Fruit fly (Drosophila melanogaster) whole organism, embryonic: ENCODE data around the gene IKKepsilon.
A peak's percentile ranks its signal among the peaks of the same experiment; 100 is the strongest.

Experiments
- CG10654 ChIP-seq: fragments of 200-800 bp; sonication (Bioruptor generic); optimal IDR thresholded peaks from 2 replicates; lab custom pipeline; 2016; ENCODE audit warnings: missing biosample characterization, missing genetic modification characterization
- CG1832 ChIP-seq: fragments of 200-800 bp; sonication (Bioruptor generic); optimal IDR thresholded peaks from 2 replicates; lab custom pipeline; 2017; ENCODE audit warnings: missing biosample characterization, mild to moderate bottlenecking, missing genetic modification characterization, inconsistent platforms
- CG3847 ChIP-seq: fragments of 200-800 bp; sonication (Bioruptor generic); IDR thresholded peaks from 2 replicates; pipeline ENCODE4 v1.3.6; 2022; ENCODE audit warnings: missing biosample characterization, missing genetic modification characterization
- CG6254 ChIP-seq: fragments of 200-800 bp; sonication (Bioruptor generic); optimal IDR thresholded peaks from 3 replicates; lab custom pipeline; 2017; ENCODE audit warnings: mild to moderate bottlenecking, missing biosample characterization, missing genetic modification reagents, missing genetic modification characterization
- CG6791 ChIP-seq: fragments of 200-800 bp; sonication (Bioruptor generic); IDR thresholded peaks from 3 replicates; pipeline ENCODE4 v1.3.6; 2022; ENCODE audit warnings: missing biosample characterization, missing genetic modification characterization; ENCODE audit not compliant: partially characterized antibody
- CG7271 ChIP-seq: fragments of 200-800 bp; sonication (Bioruptor generic); optimal IDR thresholded peaks from 2 replicates; lab custom pipeline; 2018; ENCODE audit warnings: missing biosample characterization, mild to moderate bottlenecking, missing genetic modification characterization, moderate library complexity
- CG7839 ChIP-seq: fragments of 200-800 bp; sonication (Bioruptor generic); optimal IDR thresholded peaks from 3 replicates; lab custom pipeline; 2018; ENCODE audit warnings: missing biosample characterization, mild to moderate bottlenecking, missing genetic modification characterization, moderate library complexity
- CG8765 ChIP-seq: fragments of 200-800 bp; sonication (Bioruptor generic); IDR thresholded peaks from 2 replicates; pipeline ENCODE4 v1.3.6; 2022; ENCODE audit warnings: missing biosample characterization, missing genetic modification characterization
- CG9215 ChIP-seq: fragments of 200-800 bp; sonication (Bioruptor generic); IDR thresholded peaks from 2 replicates; pipeline ENCODE4 v1.3.6; 2022; ENCODE audit warnings: missing biosample characterization, missing genetic modification characterization
- CG9727 ChIP-seq: fragments of 200-800 bp; sonication (Bioruptor generic); optimal IDR thresholded peaks from 3 replicates; lab custom pipeline; 2017; ENCODE audit warnings: missing biosample characterization, mild to moderate bottlenecking, missing genetic modification characterization
- CkIIα-i1 ChIP-seq: fragments of 200-800 bp; sonication (Bioruptor generic); IDR thresholded peaks from 2 replicates; pipeline ENCODE4 v1.3.6; 2022; ENCODE audit warnings: missing biosample characterization, missing genetic modification characterization
- Drgx ChIP-seq: fragments of 200-800 bp; sonication (Bioruptor generic); IDR thresholded peaks from 2 replicates; pipeline ENCODE4 v1.3.6; 2022; ENCODE audit warnings: missing biosample characterization, missing genetic modification characterization
- GATAe ChIP-seq: fragments of 200-800 bp; sonication (Bioruptor generic); conservative IDR thresholded peaks from 2 replicates; pipeline ENCODE4 v1.3.6; 2022; ENCODE audit warnings: missing biosample characterization, missing genetic modification characterization
- HLHmδ ChIP-seq: fragments of 200-800 bp; sonication (Bioruptor generic); optimal IDR thresholded peaks from 2 replicates; lab custom pipeline; 2018; ENCODE audit warnings: missing biosample characterization, mild to moderate bottlenecking, missing genetic modification characterization, moderate library complexity
- Nf-YA ChIP-seq: fragments of 200-800 bp; sonication (Bioruptor generic); IDR thresholded peaks from 2 replicates; pipeline ENCODE4 v1.3.6; 2022; ENCODE audit warnings: missing biosample characterization, missing genetic modification characterization
- Nf-YB ChIP-seq: fragments of 200-800 bp; sonication (Bioruptor generic); optimal IDR thresholded peaks from 3 replicates; lab custom pipeline; 2019; ENCODE audit warnings: missing biosample characterization, mild to moderate bottlenecking, missing genetic modification characterization, moderate library complexity
- Stat92E ChIP-seq, 3 experiments: fragments of >200 bp in 2 of 3; fragments of 200-800 bp in 1 of 3; sonication (Bioruptor generic) in 1 of 3; optimal IDR thresholded peaks; 2 replicates each; lab custom pipeline; 2017 to 2019; ENCODE audit warnings: missing biosample characterization in 3 of 3, missing genetic modification characterization in 3 of 3, mild to moderate bottlenecking in 1 of 3, moderate library complexity in 1 of 3
- az2 ChIP-seq: fragments of 200-800 bp; sonication (Bioruptor generic); optimal IDR thresholded peaks from 3 replicates; lab custom pipeline; 2016; ENCODE audit warnings: missing biosample characterization, missing genetic modification characterization
- gcm2 ChIP-seq: fragments of 200-800 bp; sonication (Bioruptor generic); optimal IDR thresholded peaks from 2 replicates; lab custom pipeline; 2016; ENCODE audit warnings: missing biosample characterization, missing genetic modification characterization
- kay ChIP-seq: fragments of 200-800 bp; sonication (Bioruptor generic); optimal IDR thresholded peaks from 2 replicates; lab custom pipeline; 2016; ENCODE audit warnings: missing biosample characterization, missing genetic modification characterization
- nau ChIP-seq: fragments of 200-800 bp; sonication (Bioruptor generic); optimal IDR thresholded peaks from 3 replicates; lab custom pipeline; 2017; ENCODE audit warnings: missing biosample characterization, mild to moderate bottlenecking, missing genetic modification characterization, missing genetic modification reagents
- pb ChIP-seq: fragments of 200-800 bp; sonication (Bioruptor generic); optimal IDR thresholded peaks from 3 replicates; lab custom pipeline; 2016; ENCODE audit warnings: missing biosample characterization, missing genetic modification characterization
- prd ChIP-seq, 3 experiments: fragments of >200 bp in 2 of 3; fragments of 200-800 bp in 1 of 3; sonication (Bioruptor generic) in 1 of 3; optimal IDR thresholded peaks in 2 of 3; IDR thresholded peaks in 1 of 3; 2 replicates in 2 of 3; 3 replicates in 1 of 3; pipeline versions ENCODE4 v1.3.6 to Lab custom; 2017 to 2022; ENCODE audit warnings: missing biosample characterization in 1 of 3, missing genetic modification characterization in 1 of 3
- pum ChIP-seq: fragments of 200-800 bp; sonication (Bioruptor generic); optimal IDR thresholded peaks from 2 replicates; lab custom pipeline; 2016; ENCODE audit warnings: missing biosample characterization, missing genetic modification characterization
- sd ChIP-seq: fragments of 200-800 bp; sonication (Bioruptor generic); optimal IDR thresholded peaks from 3 replicates; lab custom pipeline; 2018; ENCODE audit warnings: missing biosample characterization, mild to moderate bottlenecking, missing genetic modification characterization, moderate library complexity
- sens ChIP-seq: fragments of 200-800 bp; sonication (Bioruptor generic); peaks from one replicate; lab custom pipeline; 2016; ENCODE audit warnings: missing biosample characterization, missing genetic modification characterization

Gene IKKepsilon

DNA sequence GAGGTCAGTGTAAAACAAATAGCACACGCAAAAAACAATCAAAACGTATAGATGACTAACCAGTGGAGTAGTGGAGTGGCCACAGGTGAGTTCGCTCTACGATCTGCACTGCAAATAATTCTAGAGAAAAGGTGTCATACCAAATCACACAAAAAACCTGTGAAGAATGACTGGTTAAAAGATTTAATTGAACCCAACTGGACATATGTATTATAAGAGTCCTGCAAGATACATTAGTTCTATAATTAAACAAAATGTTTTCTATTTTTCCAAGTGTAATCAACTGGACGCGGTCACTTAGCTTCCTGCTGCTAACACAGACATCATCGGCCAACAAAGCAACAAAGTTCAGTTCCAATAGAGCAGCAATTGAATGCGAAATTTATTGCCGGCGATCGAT, 48.2 kb downstream of the IKKepsilon start:
- peak; percentile 45; the same call in 1 of the 2 replicates for TF ChIP-seq Drgx (GFP tag; lab: Robert Waterston, UW)
- TF ChIP-seq nau (GFP tag; lab: Kevin White, UChicago): no peak
- no peak for TF ChIP-seq CG7271 (tag; lab: Kevin White, UChicago)
- no peak for TF ChIP-seq Nf-YB (GFP tag; lab: Kevin White, UChicago)
- TF ChIP-seq gcm2 (GFP tag; lab: Kevin White, UChicago): no peak
- no peak for TF ChIP-seq CG6254 (GFP tag; lab: Kevin White, UChicago)
- peak; percentile 57 for TF ChIP-seq sens (GFP tag; lab: Kevin White, UChicago)
- no peak for TF ChIP-seq CG10654 (GFP tag; lab: Kevin White, UChicago)

- no peak for TF ChIP-seq CG3847 (GFP tag; lab: Robert Waterston, UW)
- no peak for TF ChIP-seq pum (GFP tag; lab: Kevin White, UChicago)
- TF ChIP-seq CG1832 (GFP tag; lab: Kevin White, UChicago): no peak
- no peak for TF ChIP-seq CG9215 (GFP tag; lab: Robert Waterston, UW)
- no peak for TF ChIP-seq CG9727 (GFP tag; lab: Kevin White, UChicago)
- TF ChIP-seq CkIIα-i1 (GFP tag; lab: Robert Waterston, UW): no peak
- no peak for TF ChIP-seq HLHmδ (GFP tag; lab: Kevin White, UChicago)
- TF ChIP-seq az2 (GFP tag; lab: Kevin White, UChicago): no peak
- TF ChIP-seq Stat92E (GFP tag; optimal IDR thresholded peaks at IDR 0.05; lab: Kevin White, UChicago): no peak
- no peak for TF ChIP-seq CG7839 (tag; lab: Kevin White, UChicago)
- TF ChIP-seq sd (tag; lab: Kevin White, UChicago): no peak
- no peak for TF ChIP-seq CG6791 (GFP tag; lab: Robert Waterston, UW)
- TF ChIP-seq pb (GFP tag; lab: Kevin White, UChicago): no peak
- TF ChIP-seq CG8765: no peak
- TF ChIP-seq kay: no peak
- TF ChIP-seq prd (optimal IDR thresholded peaks at IDR 0.05; lab: Kevin White, UChicago): no peak
- TF ChIP-seq prd (GFP tag; IDR thresholded peaks at IDR 0.05; lab: Robert Waterston, UW): no peak
- TF ChIP-seq Nf-YA: no peak
- no peak for TF ChIP-seq GATAe (GFP tag; lab: Robert Waterston, UW)
- TF ChIP-seq, all 482 proteins: peak for 0
Measured at dm6 chr2L:20726451-20726850, 50.6 kb downstream of the IKKepsilon start, which contains the start of gene CG9316. Gene CG9316 (minus strand): TSS chr2L:20726551.
